Fruit fly (Drosophila melanogaster): ENCODE measurements around the gene TpnC73F.

Gene TpnC73F

DNA sequence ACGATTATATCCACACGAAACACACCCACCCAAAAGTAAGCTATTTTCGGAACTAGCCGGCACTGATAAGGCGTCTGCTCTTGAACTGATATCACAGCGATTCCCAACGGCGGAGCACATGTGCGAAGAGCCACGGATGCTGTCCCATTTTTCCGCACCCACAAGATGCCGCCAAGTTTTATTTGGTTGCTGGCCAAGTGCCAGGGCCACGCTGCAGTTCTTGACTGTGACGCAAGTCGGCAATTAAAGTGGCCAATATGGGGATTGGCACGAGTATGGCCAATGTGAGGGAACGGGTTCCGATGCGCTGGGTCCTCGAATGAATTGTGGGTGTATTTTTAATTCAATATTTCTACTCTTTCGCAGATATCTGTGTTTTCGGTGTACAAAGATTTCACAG, 8.1 kb downstream of the TpnC73F start:
- TF ChIP-seq Eip78C (GFP tag) (peak; percentile 33), CG15336 (GFP tag; IDR thresholded peaks at IDR 0.05) (no peak)

DNA sequence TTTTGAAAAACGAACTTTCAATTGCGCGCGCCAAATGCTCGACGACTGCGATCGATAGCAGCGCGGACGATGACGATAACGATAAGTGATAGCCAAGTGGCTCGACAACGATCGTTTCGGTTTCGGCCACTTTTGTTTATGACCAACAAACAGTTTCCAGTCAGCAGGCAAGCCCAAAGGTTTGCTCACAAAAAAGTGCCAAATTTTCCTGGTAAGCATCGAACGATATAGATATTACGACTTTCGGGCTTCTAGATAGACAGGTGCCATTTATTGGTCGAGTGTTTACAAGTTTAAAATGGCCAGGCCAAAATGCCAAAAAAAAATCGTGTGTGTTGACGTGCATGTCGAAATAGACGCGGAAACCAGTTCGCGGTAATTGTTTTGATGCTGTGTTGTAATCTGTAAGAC, 9.6 kb downstream of the TpnC73F start, which contains the start of gene CG7724:
TSS of gene CG7724 (plus strand) at position 147 of the 411 bp plus-strand sequence.
- TF ChIP-seq vri (GFP tag; optimal IDR thresholded peaks at IDR 0.05) (peak; percentile 26), dsx (GFP tag; optimal IDR thresholded peaks at IDR 0.05; ENCODE audit: poor library complexity, severe bottlenecking) (peak; percentile 19), dac (GFP tag; optimal IDR thresholded peaks at IDR 0.05) (no peak), CG6163 (GFP tag; IDR thresholded peaks at IDR 0.05) (no peak), CG6808 (GFP tag; optimal IDR thresholded peaks at IDR 0.05) (no peak), ss (GFP tag; optimal IDR thresholded peaks at IDR 0.05) (peak in 1 of 2 experiments; percentile 3), CG15336 (GFP tag; IDR thresholded peaks at IDR 0.05) (no peak), Lpt (GFP tag; optimal IDR thresholded peaks at IDR 0.05) (no peak), CG8632 (GFP tag; optimal IDR thresholded peaks at IDR 0.05) (no peak), Sox15 (GFP tag; optimal IDR thresholded peaks at IDR 0.05) (no peak), Eip78C (GFP tag) (peak; percentile 70), Eip75B (GFP tag; optimal IDR thresholded peaks at IDR 0.05) (no peak), Ets21C (GFP tag; optimal IDR thresholded peaks at IDR 0.05) (no peak), CG8319 (GFP tag; optimal IDR thresholded peaks at IDR 0.05) (no peak), Hr39 (GFP tag; optimal IDR thresholded peaks at IDR 0.05) (no peak), CG10631 (GFP tag; optimal IDR thresholded peaks at IDR 0.05) (no peak)

DNA sequence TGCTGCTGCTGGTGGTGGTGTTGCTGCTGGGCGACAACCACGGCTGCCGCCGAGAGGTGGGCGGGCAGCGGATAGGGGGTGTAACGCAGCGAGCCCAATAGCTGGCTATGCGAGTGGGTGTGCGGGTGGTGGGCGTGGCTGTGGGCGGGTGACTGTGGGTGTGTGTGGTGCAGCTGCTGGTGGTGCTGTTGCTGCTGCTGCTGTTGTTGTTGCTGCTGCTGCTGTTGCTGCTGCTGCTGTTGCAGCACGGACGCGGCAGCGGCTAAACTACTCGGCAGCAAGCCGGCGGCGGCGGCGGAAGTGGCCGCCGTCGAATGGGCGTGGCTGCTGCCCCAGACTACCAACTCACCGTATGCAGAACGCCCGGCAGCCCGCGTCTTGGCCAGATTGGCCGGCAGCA, 31.4 kb downstream of the TpnC73F start:
- no peak for TF ChIP-seq svp (GFP tag)
- TF ChIP-seq Gug (GFP tag; IDR thresholded peaks at IDR 0.05), result no peak
- no peak for TF ChIP-seq CG6808 (GFP tag; optimal IDR thresholded peaks at IDR 0.05)
- TF ChIP-seq Hr38 (GFP tag; optimal IDR thresholded peaks at IDR 0.05), result no peak
- TF ChIP-seq CG3919 (GFP tag; optimal IDR thresholded peaks at IDR 0.05), result no peak
- no peak for TF ChIP-seq Sox15 (GFP tag; optimal IDR thresholded peaks at IDR 0.05)
- no peak for TF ChIP-seq Lpt (GFP tag; optimal IDR thresholded peaks at IDR 0.05)
- no peak for TF ChIP-seq salr (GFP tag; optimal IDR thresholded peaks at IDR 0.05)
- no peak for TF ChIP-seq Hr4 (GFP tag; optimal IDR thresholded peaks at IDR 0.05)
- TF ChIP-seq CG6276 (GFP tag; optimal IDR thresholded peaks at IDR 0.05), result no peak

All from whole organism, prepupa.